Worm (Caenorhabditis elegans) whole organism, young adult: ENCODE results near the gene F13H10.8.

Experiments
- F49E8.2 ChIP-seq: sonication (generic microtip); optimal IDR thresholded peaks from 3 replicates; lab custom pipeline; 2017; ENCODE audit warnings: missing genetic modification characterization, mild to moderate bottlenecking, missing compliant biosample characterization, antibody characterized with exemption, moderate library complexity; ENCODE audit not compliant: insufficient read depth
- Y95B8A.8 ChIP-seq: fragments of 200-800 bp; sonication (Bioruptor generic); IDR thresholded peaks from 2 replicates; pipeline ENCODE4 v1.3.6; 2022; ENCODE audit warnings: missing genetic modification reagents, missing genetic modification characterization, missing compliant biosample characterization
- ceh-100 ChIP-seq: fragments of 200-800 bp; sonication (Bioruptor generic); IDR thresholded peaks from 2 replicates; pipeline ENCODE4 v1.3.6; 2022; ENCODE audit warnings: missing genetic modification reagents, missing genetic modification characterization, missing compliant biosample characterization
- ceh-91 ChIP-seq: fragments of 200-800 bp; sonication (Bioruptor generic); IDR thresholded peaks from 2 replicates; pipeline ENCODE4 v1.3.6; 2022; ENCODE audit warnings: missing genetic modification reagents, missing genetic modification characterization, missing compliant biosample characterization
- him-1 ChIP-seq: sonication (generic microtip); optimal IDR thresholded peaks from 2 replicates; lab custom pipeline; 2016; ENCODE audit warnings: missing genotype, missing genetic modification reagents, missing genetic modification characterization, missing compliant biosample characterization
- let-607 ChIP-seq, 2 experiments: fragments of 200-800 bp in 1 of 2; sonication (Bioruptor generic) in 1 of 2; sonication (generic microtip) in 1 of 2; optimal IDR thresholded peaks; 2 replicates each; lab custom pipeline; 2016 to 2018; ENCODE audit warnings: mild to moderate bottlenecking in 2 of 2, missing compliant biosample characterization in 2 of 2, missing genetic modification characterization in 2 of 2, moderate library complexity in 2 of 2, missing genotype in 1 of 2
- nfya-1 ChIP-seq: sonication (generic microtip); optimal IDR thresholded peaks from 2 replicates; lab custom pipeline; 2017; ENCODE audit warnings: antibody characterized with exemption, missing compliant biosample characterization, missing genetic modification characterization, borderline replicate concordance; ENCODE audit not compliant: insufficient read depth
- snpc-4 ChIP-seq, 5 experiments: fragments of 150-350 bp in 1 of 5; sonication (generic microtip) in 4 of 5; optimal IDR thresholded peaks; 2 replicates each; lab custom pipeline; 2014 to 2018; ENCODE audit warnings: missing genetic modification characterization in 5 of 5, missing biosample characterization in 3 of 5, antibody characterized with exemption in 2 of 5, mild to moderate bottlenecking in 2 of 5, missing compliant biosample characterization in 2 of 5, missing genotype in 2 of 5, moderate library complexity in 2 of 5, missing genetic modification reagents in 1 of 5
- xnd-1 ChIP-seq: sonication (generic microtip); optimal IDR thresholded peaks from 2 replicates; lab custom pipeline; 2016; ENCODE audit warnings: missing genotype, missing genetic modification reagents, missing genetic modification characterization, missing compliant biosample characterization
- ztf-3 ChIP-seq: fragments of 200-800 bp; sonication (Bioruptor generic); optimal IDR thresholded peaks from 2 replicates; lab custom pipeline; 2018; ENCODE audit warnings: mild to moderate bottlenecking, missing genetic modification characterization, missing compliant biosample characterization

- TF ChIP-seq him-1 (tag; lab: Kevin White, UChicago) = no peak
- TF ChIP-seq ceh-91 (GFP tag; lab: Robert Waterston, UW) = no peak
- TF ChIP-seq F49E8.2 (tag; lab: Kevin White, UChicago) = no peak
- TF ChIP-seq ceh-100 (GFP tag; lab: Robert Waterston, UW) = no peak
- no peak for TF ChIP-seq ztf-3 (GFP tag; lab: Kevin White, UChicago)
- no peak for TF ChIP-seq Y95B8A.8 (GFP tag; lab: Robert Waterston, UW)
- TF ChIP-seq let-607 (tag; optimal IDR thresholded peaks at IDR 0.05; lab: Kevin White, UChicago) = no peak
- TF ChIP-seq nfya-1 (tag; lab: Kevin White, UChicago) = no peak
- TF ChIP-seq xnd-1 (tag; lab: Kevin White, UChicago) = no peak
- TF ChIP-seq snpc-4 (GFP tag; optimal IDR thresholded peaks at IDR 0.05; lab: Kevin White, UChicago) = no peak
- TF ChIP-seq snpc-4 (tag; optimal IDR thresholded peaks at IDR 0.05; lab: Kevin White, UChicago) = no peak
Measured at ce11 chrIV:11015881-11016280, 4.4 kb upstream of the F13H10.8 start, which contains the start of gene F13H10.3.
